Fruit fly (Drosophila melanogaster): ENCODE data around the gene CG43098.

CG43098 gene

dm6 chr3L:3691639-3692038 lies 32.8 kb downstream of the CG43098 start (continued):
- TF ChIP-seq Awh (GFP tag; IDR thresholded peaks at IDR 0.05) = 0 out of 2 replicates have a peak, but pooled peaks have one; percentile 20
- TF ChIP-seq Optix (GFP tag; IDR thresholded peaks at IDR 0.05) = no peak
- no peak for TF ChIP-seq CHES-1-like (GFP tag; optimal IDR thresholded peaks at IDR 0.05)
- TF ChIP-seq Atf3 (GFP tag; optimal IDR thresholded peaks at IDR 0.05) = no peak
- peak; percentile 74 for TF ChIP-seq vvl (GFP tag; IDR thresholded peaks at IDR 0.05)
- peak; percentile 30 for TF ChIP-seq oc (tag; optimal IDR thresholded peaks at IDR 0.05)
- TF ChIP-seq gsb-n (tag; optimal IDR thresholded peaks at IDR 0.05) = no peak
- no peak for TF ChIP-seq Max (GFP tag; optimal IDR thresholded peaks at IDR 0.05)
- TF ChIP-seq fu2 (GFP tag; optimal IDR thresholded peaks at IDR 0.05) = no peak
- TF ChIP-seq CG43689 (GFP tag; IDR thresholded peaks at IDR 0.05) = no peak
- no peak for TF ChIP-seq ro (GFP tag; IDR thresholded peaks at IDR 0.05)
- TF ChIP-seq CG3407 (GFP tag; optimal IDR thresholded peaks at IDR 0.05) = no peak
- TF ChIP-seq h (optimal IDR thresholded peaks at IDR 0.05) = no peak
- peak; percentile 16 for TF ChIP-seq ATbp (GFP tag; optimal IDR thresholded peaks at IDR 0.05)
- no peak for TF ChIP-seq Taf1 (GFP tag; IDR thresholded peaks at IDR 0.05)
- TF ChIP-seq CG17385 (GFP tag; optimal IDR thresholded peaks at IDR 0.05) = no peak
- no peak for TF ChIP-seq gcm2 (GFP tag; optimal IDR thresholded peaks at IDR 0.05)
- TF ChIP-seq YL-1 (GFP tag; optimal IDR thresholded peaks at IDR 0.05) = no peak
- no peak for TF ChIP-seq Dbx (GFP tag; IDR thresholded peaks at IDR 0.05)
- no peak for TF ChIP-seq ash1 (GFP tag; optimal IDR thresholded peaks at IDR 0.05)
- TF ChIP-seq CG10267 (tag; optimal IDR thresholded peaks at IDR 0.05) = no peak
- TF ChIP-seq caup (GFP tag; optimal IDR thresholded peaks at IDR 0.05; ENCODE audit: severe bottlenecking) = peak; percentile 12
- no peak for TF ChIP-seq CG6791 (GFP tag; IDR thresholded peaks at IDR 0.05; ENCODE audit: partially characterized antibody)
- peak; percentile 63 for TF ChIP-seq sd (tag; optimal IDR thresholded peaks at IDR 0.05)
- no peak for TF ChIP-seq CG14965 (GFP tag; optimal IDR thresholded peaks at IDR 0.05; ENCODE audit: borderline replicate concordance)
- no peak for TF ChIP-seq da (GFP tag; optimal IDR thresholded peaks at IDR 0.05)
- TF ChIP-seq E2f2 (GFP tag; IDR thresholded peaks at IDR 0.05) = 0 out of 2 replicates have a peak, but pooled peaks have one; percentile 9
- no peak for TF ChIP-seq Gug (GFP tag; IDR thresholded peaks at IDR 0.05)
- no peak for TF ChIP-seq CG33213 (GFP tag; optimal IDR thresholded peaks at IDR 0.05)
- no peak for TF ChIP-seq ERR (GFP tag; optimal IDR thresholded peaks at IDR 0.05)
- TF ChIP-seq CG9215 (GFP tag; IDR thresholded peaks at IDR 0.05) = no peak
- peak; percentile 15 for TF ChIP-seq HHEX (GFP tag; optimal IDR thresholded peaks at IDR 0.05)
- no peak for TF ChIP-seq CG4820 (GFP tag; optimal IDR thresholded peaks at IDR 0.05)
- TF ChIP-seq NC2α (GFP tag; optimal IDR thresholded peaks at IDR 0.05) = no peak
- TF ChIP-seq CG8478 (optimal IDR thresholded peaks at IDR 0.05) = no peak
- TF ChIP-seq Hr78 (GFP tag; optimal IDR thresholded peaks at IDR 0.05) = no peak
- TF ChIP-seq CkIIα-i1 (GFP tag; IDR thresholded peaks at IDR 0.05) = no peak
- TF ChIP-seq CG4328 (GFP tag; optimal IDR thresholded peaks at IDR 0.05) = no peak
- no peak for TF ChIP-seq CG42726 (GFP tag; IDR thresholded peaks at IDR 0.05; ENCODE audit: partially characterized antibody)
- TF ChIP-seq CG11504 (tag; optimal IDR thresholded peaks at IDR 0.05) = peak; percentile 23
- no peak for TF ChIP-seq jing (GFP tag; optimal IDR thresholded peaks at IDR 0.05)
- no peak for TF ChIP-seq tgo (GFP tag; IDR thresholded peaks at IDR 0.05)
- TF ChIP-seq chn (GFP tag; optimal IDR thresholded peaks at IDR 0.05) = no peak
- TF ChIP-seq Kr (GFP tag; optimal IDR thresholded peaks at IDR 0.05) = no peak
- no peak for TF ChIP-seq fru (optimal IDR thresholded peaks at IDR 0.05)
- TF ChIP-seq CG12071 (GFP tag; optimal IDR thresholded peaks at IDR 0.05) = peak; percentile 46
- TF ChIP-seq CG6683 (GFP tag; optimal IDR thresholded peaks at IDR 0.05) = no peak
- TF ChIP-seq eve (GFP tag; optimal IDR thresholded peaks at IDR 0.05) = no peak
- no peak for TF ChIP-seq CG15696 (tag; optimal IDR thresholded peaks at IDR 0.05)
- TF ChIP-seq CG5953 (GFP tag; IDR thresholded peaks at IDR 0.05) = no peak
- TF ChIP-seq zfh2 (GFP tag; optimal IDR thresholded peaks at IDR 0.05) = no peak
- TF ChIP-seq CG10543 (GFP tag; optimal IDR thresholded peaks at IDR 0.05) = peak; percentile 8
- TF ChIP-seq dpn (GFP tag; optimal IDR thresholded peaks at IDR 0.05) = no peak

Data from whole organism, embryonic.